Worm (Caenorhabditis elegans) whole organism, L1 larva: ENCODE results near the gene srh-74.
A peak's percentile ranks its signal among the peaks of the same experiment; 100 is the strongest.

Experiments
- C04F5.9 ChIP-seq: sonication (generic microtip); optimal IDR thresholded peaks from 2 replicates; lab custom pipeline; 2016; ENCODE audit warnings: missing genetic modification characterization, missing compliant biosample characterization
- C16A3.4 ChIP-seq: fragments of 150-350 bp; optimal IDR thresholded peaks from 2 replicates; lab custom pipeline; 2014; ENCODE audit warnings: missing biosample characterization, missing genetic modification characterization
- C34B4.2 ChIP-seq: sonication (generic microtip); optimal IDR thresholded peaks from 2 replicates; lab custom pipeline; 2017; ENCODE audit warnings: mild to moderate bottlenecking, missing genetic modification characterization, missing compliant biosample characterization
- alr-1 ChIP-seq: fragments of 200-800 bp; sonication (Bioruptor generic); optimal IDR thresholded peaks from 2 replicates; lab custom pipeline; 2018; ENCODE audit warnings: borderline replicate concordance, mild to moderate bottlenecking, missing genetic modification characterization, missing compliant biosample characterization
- aly-2 ChIP-seq: fragments of 150-350 bp; optimal IDR thresholded peaks from 2 replicates; lab custom pipeline; 2014; ENCODE audit warnings: missing biosample characterization, missing genetic modification characterization
- blmp-1 ChIP-seq: fragments of 150-350 bp; optimal IDR thresholded peaks from 2 replicates; lab custom pipeline; 2014; ENCODE audit warnings: missing biosample characterization, missing genetic modification characterization
- dpl-1 ChIP-seq, 3 experiments: fragments of 150-350 bp in 2 of 3; sonication (generic microtip) in 1 of 3; optimal IDR thresholded peaks; 2 replicates each; lab custom pipeline; 2014 to 2017; ENCODE audit warnings: missing biosample characterization in 3 of 3, missing genetic modification characterization in 3 of 3, missing genetic modification reagents in 3 of 3
- dsc-1 ChIP-seq: sonication (generic microtip); optimal IDR thresholded peaks from 2 replicates; lab custom pipeline; 2016; ENCODE audit warnings: mild to moderate bottlenecking, missing genetic modification characterization, missing compliant biosample characterization
- efl-1 ChIP-seq, 4 experiments: fragments of 150-350 bp; optimal IDR thresholded peaks in 3 of 4; peaks in 1 of 4; 1 replicate in 1 of 4; 2 replicates in 3 of 4; lab custom pipeline; 2014; ENCODE audit warnings: missing biosample characterization in 2 of 4, missing genetic modification characterization in 2 of 4, missing genetic modification reagents in 2 of 4
- egl-13 ChIP-seq: sonication (generic microtip); optimal IDR thresholded peaks from 2 replicates; lab custom pipeline; 2016; ENCODE audit warnings: missing genotype, missing genetic modification reagents, missing genetic modification characterization, missing compliant biosample characterization
- elt-2 ChIP-seq: sonication (generic microtip); optimal IDR thresholded peaks from 2 replicates; lab custom pipeline; 2016; ENCODE audit warnings: missing genetic modification characterization, mild to moderate bottlenecking, inconsistent platforms, missing compliant biosample characterization, missing genetic modification reagents
- fkh-8 ChIP-seq: sonication (generic microtip); optimal IDR thresholded peaks from 2 replicates; lab custom pipeline; 2016; ENCODE audit warnings: mild to moderate bottlenecking, missing genetic modification characterization, missing compliant biosample characterization
- hlh-17 ChIP-seq: fragments of 200-800 bp; sonication (Bioruptor generic); optimal IDR thresholded peaks from 2 replicates; lab custom pipeline; 2018; ENCODE audit warnings: missing genetic modification characterization, mild to moderate bottlenecking, missing compliant biosample characterization, moderate library complexity, borderline replicate concordance
- hlh-4 ChIP-seq: sonication (generic microtip); optimal IDR thresholded peaks from 2 replicates; lab custom pipeline; 2016; ENCODE audit warnings: mild to moderate bottlenecking, missing genetic modification characterization, missing compliant biosample characterization
- hpl-2 ChIP-seq: fragments of 150-350 bp; optimal IDR thresholded peaks from 2 replicates; lab custom pipeline; 2014; ENCODE audit warnings: missing biosample characterization, missing genetic modification reagents, missing genetic modification characterization
- irx-1 ChIP-seq: sonication (generic microtip); optimal IDR thresholded peaks from 2 replicates; lab custom pipeline; 2016; ENCODE audit warnings: missing genetic modification characterization, missing compliant biosample characterization
- isw-1 ChIP-seq: fragments of 200-800 bp; sonication (Bioruptor generic); IDR thresholded peaks from 2 replicates; pipeline ENCODE4 v1.3.6; 2022; ENCODE audit warnings: missing genetic modification characterization, missing compliant biosample characterization
- jun-1 ChIP-seq: fragments of 150-350 bp; optimal IDR thresholded peaks from 2 replicates; lab custom pipeline; 2014; ENCODE audit warnings: missing biosample characterization, missing genetic modification reagents, missing genetic modification characterization
- lin-14 ChIP-seq: fragments of 200-800 bp; sonication (Bioruptor generic); optimal IDR thresholded peaks from 2 replicates; lab custom pipeline; 2018; ENCODE audit warnings: mild to moderate bottlenecking, missing genetic modification characterization, moderate library complexity, missing compliant biosample characterization
- lin-15B ChIP-seq: fragments of 150-350 bp; sonication (generic microtip); optimal IDR thresholded peaks from 3 replicates; lab custom pipeline; 2014; ENCODE audit warnings: missing biosample characterization, missing genetic modification characterization
- lsy-2 ChIP-seq, 2 experiments: fragments of 150-350 bp; optimal IDR thresholded peaks; 2 replicates each; lab custom pipeline; 2014; ENCODE audit warnings: missing biosample characterization in 2 of 2, missing genetic modification characterization in 2 of 2
- nhr-20 ChIP-seq: sonication (generic microtip); optimal IDR thresholded peaks from 2 replicates; lab custom pipeline; 2016; ENCODE audit warnings: mild to moderate bottlenecking, missing genetic modification characterization, missing compliant biosample characterization
- nhr-237 ChIP-seq: fragments of 150-350 bp; optimal IDR thresholded peaks from 2 replicates; lab custom pipeline; 2014; ENCODE audit warnings: missing biosample characterization, missing genetic modification characterization
- nhr-28 ChIP-seq: fragments of 150-350 bp; optimal IDR thresholded peaks from 2 replicates; lab custom pipeline; 2014; ENCODE audit warnings: missing biosample characterization, missing genetic modification characterization
- nhr-47 ChIP-seq: sonication (generic microtip); optimal IDR thresholded peaks from 2 replicates; lab custom pipeline; 2016; ENCODE audit warnings: mild to moderate bottlenecking, missing genetic modification characterization, moderate library complexity, missing compliant biosample characterization
- nhr-71 ChIP-seq: sonication (generic microtip); optimal IDR thresholded peaks from 2 replicates; lab custom pipeline; 2016; ENCODE audit warnings: mild to moderate bottlenecking, missing genetic modification characterization, moderate library complexity, missing compliant biosample characterization
- nhr-77 ChIP-seq: fragments of 150-350 bp; optimal IDR thresholded peaks from 2 replicates; lab custom pipeline; 2014; ENCODE audit warnings: missing biosample characterization, missing genetic modification characterization
- pag-3 ChIP-seq: sonication (generic microtip); optimal IDR thresholded peaks from 2 replicates; lab custom pipeline; 2017; ENCODE audit warnings: missing genetic modification characterization, mild to moderate bottlenecking, missing compliant biosample characterization, antibody characterized with exemption, borderline replicate concordance; ENCODE audit not compliant: insufficient read depth
- pqm-1 ChIP-seq: sonication (generic microtip); optimal IDR thresholded peaks from 3 replicates; lab custom pipeline; 2017; ENCODE audit warnings: missing biosample characterization, missing genetic modification characterization
- rnt-1 ChIP-seq: sonication (generic microtip); optimal IDR thresholded peaks from 2 replicates; lab custom pipeline; 2016; ENCODE audit warnings: mild to moderate bottlenecking, missing genetic modification characterization, moderate library complexity, missing compliant biosample characterization
- sox-4 ChIP-seq: sonication (generic microtip); optimal IDR thresholded peaks from 2 replicates; lab custom pipeline; 2016; ENCODE audit warnings: missing genetic modification characterization, missing compliant biosample characterization
- sptf-1 ChIP-seq: fragments of 150-350 bp; optimal IDR thresholded peaks from 2 replicates; lab custom pipeline; 2014; ENCODE audit warnings: missing biosample characterization, missing genetic modification characterization
- swsn-7 ChIP-seq: sonication (generic microtip); optimal IDR thresholded peaks from 2 replicates; lab custom pipeline; 2016; ENCODE audit warnings: missing genetic modification characterization, missing compliant biosample characterization
- tbx-2 ChIP-seq: sonication (generic microtip); optimal IDR thresholded peaks from 2 replicates; lab custom pipeline; 2016; ENCODE audit warnings: missing genetic modification characterization, missing compliant biosample characterization
- unc-130 ChIP-seq: fragments of 150-350 bp; optimal IDR thresholded peaks from 2 replicates; lab custom pipeline; 2017; ENCODE audit warnings: missing biosample characterization, missing genetic modification characterization, inconsistent platforms
- unc-62 ChIP-seq: fragments of 150-350 bp; optimal IDR thresholded peaks from 2 replicates; lab custom pipeline; 2014; ENCODE audit warnings: missing biosample characterization, missing genetic modification reagents, missing genetic modification characterization
- unc-86 ChIP-seq: sonication (generic microtip); optimal IDR thresholded peaks from 2 replicates; lab custom pipeline; 2016; ENCODE audit warnings: missing genetic modification characterization, missing compliant biosample characterization
- unc-98 ChIP-seq: fragments of 200-800 bp; sonication (Bioruptor generic); IDR thresholded peaks from 2 replicates; pipeline ENCODE4 v1.3.6; 2022; ENCODE audit warnings: missing genetic modification characterization, missing compliant biosample characterization
- xbp-1 ChIP-seq: sonication (generic microtip); optimal IDR thresholded peaks from 2 replicates; lab custom pipeline; 2016; ENCODE audit warnings: missing genetic modification characterization, missing compliant biosample characterization
- zag-1 ChIP-seq: fragments of 150-350 bp; optimal IDR thresholded peaks from 2 replicates; lab custom pipeline; 2014; ENCODE audit warnings: missing biosample characterization, missing genetic modification characterization
- zip-4 ChIP-seq: fragments of 200-800 bp; sonication (Bioruptor generic); optimal IDR thresholded peaks from 2 replicates; lab custom pipeline; 2018; ENCODE audit warnings: mild to moderate bottlenecking, missing genetic modification characterization, moderate library complexity, missing compliant biosample characterization

Gene srh-74

DNA sequence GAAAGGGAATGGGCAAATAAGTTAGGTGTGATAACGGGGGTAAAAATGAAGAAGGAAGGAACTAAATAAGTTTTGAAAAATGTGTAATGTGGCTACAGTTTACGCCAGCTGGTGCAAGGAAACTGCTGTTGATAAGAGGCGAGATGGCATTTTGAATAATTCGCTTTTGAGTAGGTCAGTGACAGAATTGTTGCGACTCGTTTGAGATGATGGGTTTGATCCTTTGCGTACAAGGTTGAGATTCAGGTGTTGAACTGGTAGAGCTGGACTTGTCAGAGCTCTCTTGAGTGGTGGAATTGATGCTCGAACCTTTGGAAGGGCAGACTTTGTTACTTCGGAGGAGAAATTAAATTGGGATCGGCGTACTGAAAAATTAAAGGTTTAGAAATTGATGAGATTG, 36.8 kb downstream of the srh-74 start:
- no peak for TF ChIP-seq unc-62 (GFP tag; lab: Kevin White, UChicago)
- TF ChIP-seq efl-1 (optimal IDR thresholded peaks at IDR 0.05; lab: Kevin White, UChicago) = no peak
- TF ChIP-seq efl-1 (GFP tag; optimal IDR thresholded peaks at IDR 0.05 in 1 of 2; lab: Kevin White, UChicago) = peak in 1 of 2 experiments; percentile 90

DNA sequence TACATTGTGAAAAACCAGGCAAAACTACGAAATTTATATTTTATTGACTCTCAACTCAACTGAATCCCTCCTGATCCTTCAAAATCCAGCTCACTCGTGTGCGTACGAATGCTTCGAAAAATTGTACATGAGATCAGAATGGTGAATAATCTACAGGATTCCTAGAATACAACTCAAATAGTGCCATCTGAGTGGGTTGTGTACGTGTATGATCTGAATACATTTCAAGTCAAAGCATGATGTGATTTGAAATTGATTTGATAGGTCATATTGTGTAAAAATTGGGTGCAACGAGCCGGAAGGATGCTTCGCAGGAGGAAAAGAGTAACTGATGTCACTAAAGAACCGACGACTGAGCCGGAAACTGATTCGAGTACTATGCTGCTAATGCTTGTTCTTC, 37.8 kb downstream of the srh-74 start:
- peak; percentile 32 for TF ChIP-seq nhr-71
- TF ChIP-seq lin-14 (GFP tag; lab: Kevin White, UChicago) = peak; percentile 4
- TF ChIP-seq swsn-7 (tag; lab: Kevin White, UChicago) = no peak
- no peak for TF ChIP-seq nhr-237
- peak; percentile 39 for TF ChIP-seq nhr-47 (tag; lab: Kevin White, UChicago)
- peak; percentile 78 for TF ChIP-seq fkh-8
- TF ChIP-seq nhr-77 (tag; lab: Kevin White, UChicago) = no peak
- TF ChIP-seq sox-4 (tag; lab: Kevin White, UChicago) = peak; percentile 54
- no peak for TF ChIP-seq xbp-1 (tag; lab: Kevin White, UChicago)
- TF ChIP-seq egl-13 (tag; lab: Kevin White, UChicago) = peak; percentile 23
- no peak for TF ChIP-seq pqm-1 (tag; lab: Kevin White, UChicago)
- no peak for TF ChIP-seq hlh-17 (GFP tag; lab: Kevin White, UChicago)

DNA sequence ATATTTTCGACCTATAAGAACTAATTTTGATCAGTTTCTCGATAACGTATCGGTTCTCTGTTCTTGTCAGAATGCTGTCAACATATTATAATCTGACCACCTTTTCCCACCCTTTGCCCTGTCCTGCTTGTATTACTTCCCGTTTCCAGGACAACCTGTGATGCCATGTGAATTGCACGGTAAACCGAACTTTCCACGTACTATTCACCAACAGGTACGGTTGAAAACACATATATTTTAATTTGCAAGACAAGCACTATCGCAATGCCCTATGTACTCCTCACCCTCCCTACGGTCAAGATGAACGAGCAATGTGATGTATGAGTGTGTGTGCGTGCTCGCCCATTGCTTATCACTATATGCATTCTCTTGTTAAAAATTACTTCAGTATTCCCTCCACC, 39.5 kb downstream of the srh-74 start:
- TF ChIP-seq elt-2 = peak; percentile 71
- TF ChIP-seq C34B4.2 = no peak
- peak; percentile 11 for TF ChIP-seq jun-1
- no peak for TF ChIP-seq unc-130
- TF ChIP-seq efl-1 (optimal IDR thresholded peaks at IDR 0.05; lab: Kevin White, UChicago) = no peak
- peak in 1 of 2 experiments; percentile 82 for TF ChIP-seq efl-1 (GFP tag; optimal IDR thresholded peaks at IDR 0.05 in 1 of 2; lab: Kevin White, UChicago)
- no peak for TF ChIP-seq rnt-1 (tag; lab: Kevin White, UChicago)

DNA sequence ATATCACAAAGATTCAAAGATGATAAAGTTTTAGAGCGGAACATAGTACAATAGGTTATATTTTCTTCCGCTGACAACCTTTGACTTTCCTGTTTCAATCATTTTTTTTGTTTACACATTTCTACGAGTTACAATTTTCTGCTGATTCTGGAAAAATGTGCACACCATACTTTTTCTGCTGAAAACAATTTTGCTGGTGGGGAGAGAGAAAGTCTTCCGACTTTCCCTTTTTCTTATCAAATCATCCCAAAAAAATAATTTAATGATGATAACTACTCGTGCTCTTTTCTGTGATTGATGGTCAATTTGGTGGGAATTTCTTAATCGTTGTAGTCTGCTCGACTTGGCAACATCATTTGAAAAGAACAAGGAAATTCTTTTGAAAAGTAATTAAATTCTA, 40.9 kb downstream of the srh-74 start:
- TF ChIP-seq C04F5.9 (tag; lab: Kevin White, UChicago) (no peak), blmp-1 (tag; lab: Kevin White, UChicago) (peak; percentile 5), zip-4 (GFP tag; lab: Kevin White, UChicago) (no peak), lsy-2 (tag; optimal IDR thresholded peaks at IDR 0.05; lab: Kevin White, UChicago) (no peak), elt-2 (peak; percentile 62)

DNA sequence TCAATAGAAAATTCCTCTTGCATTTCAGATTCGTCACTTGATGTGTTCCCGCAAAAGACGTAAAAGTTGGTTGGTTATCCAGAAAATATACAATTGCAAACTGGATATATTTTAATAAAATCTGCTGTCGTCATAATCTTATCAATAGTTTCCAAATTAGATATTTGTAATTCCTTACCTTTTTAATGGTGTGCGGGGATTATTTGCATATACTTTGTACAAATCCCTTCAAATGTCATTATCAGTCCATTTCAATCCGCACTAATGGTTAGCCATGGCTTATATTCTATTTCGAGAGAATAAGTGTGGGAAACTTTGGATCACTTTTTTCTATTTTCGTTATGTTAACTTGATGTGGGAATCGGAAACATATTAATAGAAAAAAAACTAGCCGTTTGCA, 44.5 kb downstream of the srh-74 start:
- TF ChIP-seq nhr-47 (tag; lab: Kevin White, UChicago) = peak; percentile 12
- no peak for TF ChIP-seq elt-2
- no peak for TF ChIP-seq nhr-20 (tag; lab: Kevin White, UChicago)
- peak; percentile 92 for TF ChIP-seq dsc-1 (tag; lab: Kevin White, UChicago)

DNA sequence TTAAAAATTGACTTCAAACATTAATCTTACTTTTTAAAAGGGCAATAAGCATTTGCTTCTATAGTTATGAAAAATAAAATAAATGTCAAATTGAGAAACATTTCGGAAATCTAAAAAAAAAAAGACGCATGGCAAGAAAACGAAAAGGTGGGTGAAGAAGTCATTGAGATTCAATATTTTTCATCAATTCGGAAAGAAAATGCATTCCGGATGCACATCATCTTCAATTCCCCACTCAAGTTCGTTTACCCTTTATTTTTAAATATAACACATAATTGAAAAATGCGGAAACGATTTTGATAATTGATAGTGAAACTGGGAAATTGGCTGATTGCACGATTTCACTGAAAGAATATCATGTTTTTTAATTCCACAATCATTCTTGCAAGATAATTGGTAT, 46.1 kb downstream of the srh-74 start, which contains the start of gene F53B7.4:
F53B7.4 (minus strand) TSS at position 101 of the 400 bp plus-strand sequence.
- TF ChIP-seq lin-15B (no peak), nhr-77 (tag; lab: Kevin White, UChicago) (no peak)

DNA sequence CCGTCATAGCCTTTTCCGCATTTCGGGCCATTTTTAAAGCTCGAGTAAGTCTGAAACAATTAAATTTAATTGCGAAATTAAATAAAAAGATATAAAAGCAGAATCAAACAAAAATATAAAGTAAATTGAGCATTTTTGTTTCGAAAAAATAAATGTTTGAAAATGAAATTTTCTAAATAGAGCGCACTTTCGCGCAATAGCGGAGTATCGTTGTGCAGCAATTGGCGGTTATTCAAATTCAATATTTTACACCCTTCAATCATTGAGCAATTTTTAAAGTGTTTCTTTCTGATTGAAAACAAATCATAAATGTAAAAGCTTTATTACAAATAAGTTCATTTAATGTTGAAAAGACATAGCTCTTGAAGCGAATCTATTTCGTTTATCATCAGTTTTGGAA, 47.9 kb downstream of the srh-74 start, which contains the start of gene isy-1:
isy-1 (minus strand) TSS at position 50 of the 400 bp plus-strand sequence.
- TF ChIP-seq pqm-1 (tag; lab: Kevin White, UChicago) (no peak), unc-98 (GFP tag; lab: Robert Waterston, UW) (no peak), sptf-1 (tag; lab: Kevin White, UChicago) (no peak), egl-13 (tag; lab: Kevin White, UChicago) (peak; percentile 25), irx-1 (tag; lab: Kevin White, UChicago) (peak; percentile 29), dpl-1 (GFP tag; optimal IDR thresholded peaks at IDR 0.05; lab: Kevin White, UChicago) (peak; percentile 92 to 96 (median 94)), hlh-4 (tag; lab: Kevin White, UChicago) (no peak), unc-86 (tag; lab: Kevin White, UChicago) (peak; percentile 45), hpl-2 (GFP tag; lab: Kevin White, UChicago) (no peak), tbx-2 (no peak), aly-2 (no peak), nhr-20 (tag; lab: Kevin White, UChicago) (peak; percentile 74), nhr-28 (tag; lab: Kevin White, UChicago) (no peak), lin-14 (GFP tag; lab: Kevin White, UChicago) (peak; percentile 76), alr-1 (no peak), isw-1 (GFP tag; lab: Robert Waterston, UW) (peak; percentile 59), C16A3.4 (tag; lab: Kevin White, UChicago) (peak; percentile 87), pag-3 (tag; lab: Kevin White, UChicago) (no peak), zag-1 (tag; lab: Kevin White, UChicago) (no peak)
